Fruit fly (Drosophila melanogaster): ENCODE results near the gene CG10761.
A peak's percentile ranks its signal among the peaks of the same experiment; 100 is the strongest.

DNA sequence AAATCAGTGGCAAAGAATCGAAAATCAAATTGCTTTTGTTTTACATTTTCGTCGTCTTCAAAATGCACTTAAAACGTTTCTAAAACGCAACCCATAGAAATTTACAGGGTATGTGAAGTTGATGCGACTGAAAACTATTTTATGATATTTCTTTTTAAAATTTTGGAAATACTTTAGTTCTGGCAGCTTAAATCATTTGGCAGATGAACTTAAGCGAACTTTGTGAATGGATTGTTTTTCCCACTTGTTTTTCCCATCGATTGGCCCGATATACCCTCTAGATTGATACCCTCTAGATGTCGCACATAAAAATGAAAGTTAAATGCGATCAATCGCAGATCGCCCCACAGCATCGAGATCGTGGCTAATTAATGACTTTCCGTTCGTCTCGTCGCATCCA is 36.4 kb downstream of the CG10761 start:
- no peak for TF ChIP-seq rn (GFP tag; IDR thresholded peaks at IDR 0.05)
- no peak for TF ChIP-seq CG34367 (tag; optimal IDR thresholded peaks at IDR 0.05)
- no peak for TF ChIP-seq CG8159 (tag; optimal IDR thresholded peaks at IDR 0.05)
- no peak for TF ChIP-seq CG9948 (tag; optimal IDR thresholded peaks at IDR 0.05)
- no peak for TF ChIP-seq Snoo (tag; optimal IDR thresholded peaks at IDR 0.05)
- no peak for TF ChIP-seq CG10348 (GFP tag; IDR thresholded peaks at IDR 0.05)
- TF ChIP-seq CG8301 (tag; optimal IDR thresholded peaks at IDR 0.05): peak; percentile 28
- peak; percentile 30 for TF ChIP-seq Ets98B (GFP tag; IDR thresholded peaks at IDR 0.05)
- TF ChIP-seq EcR (GFP tag; optimal IDR thresholded peaks at IDR 0.05): no peak
- no peak for TF ChIP-seq Pif1B (GFP tag; optimal IDR thresholded peaks at IDR 0.05)
